Worm (Caenorhabditis elegans): ENCODE data around the gene elf-1.

ce11 chrIII:656660-657059 is 32.3 kb upstream of the elf-1 start:
- TF ChIP-seq unc-120 (tag; optimal IDR thresholded peaks at IDR 0.05; ENCODE audit: poor library complexity, severe bottlenecking), result no peak
- TF ChIP-seq unc-62 (GFP tag; optimal IDR thresholded peaks at IDR 0.05), result no peak
- TF ChIP-seq unc-39 (tag; optimal IDR thresholded peaks at IDR 0.05), result no peak
- no peak for TF ChIP-seq tbx-8 (GFP tag; optimal IDR thresholded peaks at IDR 0.05)
- no peak for TF ChIP-seq lin-32 (GFP tag; optimal IDR thresholded peaks at IDR 0.05)
- no peak for TF ChIP-seq snpc-4 (tag; optimal IDR thresholded peaks at IDR 0.05)
- TF ChIP-seq blmp-1 (tag; optimal IDR thresholded peaks at IDR 0.05), result no peak
- no peak for TF ChIP-seq nhr-12 (tag; optimal IDR thresholded peaks at IDR 0.05)
- no peak for TF ChIP-seq zip-8 (tag; optimal IDR thresholded peaks at IDR 0.05)
- no peak for TF ChIP-seq pha-4 (tag; optimal IDR thresholded peaks at IDR 0.05)
- no peak for TF ChIP-seq nhr-237 (tag; optimal IDR thresholded peaks at IDR 0.05)
- no peak for TF ChIP-seq elt-1 (tag; optimal IDR thresholded peaks at IDR 0.05; ENCODE audit: borderline replicate concordance, insufficient read depth)

Data from whole organism, mixed stage, embryonic.